Worm (Caenorhabditis elegans) whole organism, midembryonic: ENCODE data around the gene rec-8.

Experiments used
- T22C8.4 ChIP-seq: fragments of 200-800 bp; sonication (Bioruptor generic); IDR thresholded peaks from 2 replicates; pipeline ENCODE4 v1.3.6; 2022; ENCODE audit warnings: missing genetic modification characterization, missing compliant biosample characterization
- cog-1 ChIP-seq: sonication (generic microtip); optimal IDR thresholded peaks from 2 replicates; lab custom pipeline; 2016; ENCODE audit warnings: missing genetic modification characterization, missing compliant biosample characterization
- flt-1 ChIP-seq: fragments of 200-800 bp; sonication (Bioruptor generic); IDR thresholded peaks from 2 replicates; pipeline ENCODE4 v1.3.6; 2022; ENCODE audit warnings: missing genetic modification characterization, missing compliant biosample characterization
- klf-2 ChIP-seq: fragments of 200-800 bp; sonication (Bioruptor generic); conservative IDR thresholded peaks from 2 replicates; pipeline ENCODE4 v1.3.6; 2022; ENCODE audit warnings: missing genetic modification reagents, missing genetic modification characterization, missing compliant biosample characterization
- med-1 ChIP-seq: sonication (generic microtip); optimal IDR thresholded peaks from 2 replicates; lab custom pipeline; 2017; ENCODE audit warnings: missing genetic modification characterization, mild to moderate bottlenecking, missing compliant biosample characterization, antibody characterized with exemption, missing genetic modification reagents; ENCODE audit not compliant: insufficient read depth
- ref-1 ChIP-seq: fragments of 200-800 bp; sonication (Bioruptor generic); conservative IDR thresholded peaks from 2 replicates; pipeline ENCODE4 v1.3.6; 2022; ENCODE audit warnings: missing genetic modification reagents, missing genetic modification characterization, missing compliant biosample characterization
- tab-1 ChIP-seq: fragments of 200-800 bp; sonication (Bioruptor generic); IDR thresholded peaks from 2 replicates; pipeline ENCODE4 v1.3.6; 2022; ENCODE audit warnings: missing genetic modification characterization, missing compliant biosample characterization
- ztf-23 ChIP-seq: fragments of 200-800 bp; sonication (Bioruptor generic); IDR thresholded peaks from 2 replicates; pipeline ENCODE4 v1.3.6; 2022; ENCODE audit warnings: missing genetic modification reagents, missing genetic modification characterization, missing compliant biosample characterization
- ztf-29 ChIP-seq: fragments of 200-800 bp; sonication (Bioruptor generic); IDR thresholded peaks from 2 replicates; pipeline ENCODE4 v1.3.6; 2022; ENCODE audit warnings: missing genetic modification reagents, missing genetic modification characterization, missing compliant biosample characterization

rec-8 gene

DNA sequence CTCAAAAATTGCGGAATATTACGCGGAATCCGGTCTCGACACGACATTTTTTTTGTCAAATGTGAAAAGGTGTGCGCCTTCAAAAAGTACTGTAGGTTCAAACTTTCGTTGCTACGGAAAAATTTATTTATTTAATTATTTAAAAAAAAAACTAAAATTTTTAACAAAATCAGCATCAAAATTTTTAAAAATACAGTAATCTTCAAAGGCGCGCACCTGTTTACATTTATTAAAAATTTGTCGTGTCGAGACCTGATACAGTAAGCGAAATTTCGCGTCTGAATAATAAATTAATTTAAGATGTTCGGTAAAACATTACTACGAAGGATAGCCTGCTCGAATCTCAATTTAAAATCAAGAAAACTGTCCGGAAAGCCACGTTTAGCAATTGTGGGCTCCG is 18.7 kb upstream of the rec-8 start, which contains the start of gene Y62E10A.6:
TSS of gene Y62E10A.6 (plus strand) at position 301 of the 400 bp plus-strand sequence.
- no peak for TF ChIP-seq ref-1 (GFP tag; lab: Robert Waterston, UW)
- TF ChIP-seq tab-1, result no peak
- TF ChIP-seq klf-2 (GFP tag; lab: Robert Waterston, UW), result no peak

DNA sequence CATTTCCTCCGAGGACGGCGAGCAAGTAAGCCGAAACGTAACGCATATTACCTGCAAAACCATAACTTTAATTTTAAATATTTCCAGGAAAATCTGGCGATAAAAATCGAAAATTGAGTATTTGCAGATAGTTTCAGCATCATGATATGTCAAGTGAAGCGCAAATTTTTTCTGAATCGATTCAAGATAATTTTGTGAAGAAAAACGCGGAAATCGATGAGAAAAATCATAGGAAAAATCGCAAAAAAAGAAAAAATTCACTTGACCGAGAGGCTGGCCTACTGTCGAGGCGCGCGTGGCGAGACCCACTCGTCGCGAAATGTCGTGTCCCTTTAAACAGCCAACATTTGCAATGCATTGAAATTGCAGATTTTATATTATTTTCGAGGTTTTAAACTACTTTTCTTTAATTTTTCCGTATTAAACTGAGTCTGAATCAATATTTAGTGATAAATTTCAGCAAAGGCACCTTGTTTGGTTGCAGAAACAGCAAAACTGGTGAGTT is 17.3 kb upstream of the rec-8 start, which contains the start of the genes rla-2, popl-7 and Y62E10A.24:
TSS of gene rla-2 (minus strand) at position 51 of the 505 bp plus-strand sequence.
TSS of gene popl-7 (plus strand) at position 455 of the 505 bp plus-strand sequence.
TSS of gene Y62E10A.24 (plus strand) at position 476 of the 505 bp plus-strand sequence.
- no peak for TF ChIP-seq tab-1
- no peak for TF ChIP-seq cog-1
- no peak for TF ChIP-seq flt-1

DNA sequence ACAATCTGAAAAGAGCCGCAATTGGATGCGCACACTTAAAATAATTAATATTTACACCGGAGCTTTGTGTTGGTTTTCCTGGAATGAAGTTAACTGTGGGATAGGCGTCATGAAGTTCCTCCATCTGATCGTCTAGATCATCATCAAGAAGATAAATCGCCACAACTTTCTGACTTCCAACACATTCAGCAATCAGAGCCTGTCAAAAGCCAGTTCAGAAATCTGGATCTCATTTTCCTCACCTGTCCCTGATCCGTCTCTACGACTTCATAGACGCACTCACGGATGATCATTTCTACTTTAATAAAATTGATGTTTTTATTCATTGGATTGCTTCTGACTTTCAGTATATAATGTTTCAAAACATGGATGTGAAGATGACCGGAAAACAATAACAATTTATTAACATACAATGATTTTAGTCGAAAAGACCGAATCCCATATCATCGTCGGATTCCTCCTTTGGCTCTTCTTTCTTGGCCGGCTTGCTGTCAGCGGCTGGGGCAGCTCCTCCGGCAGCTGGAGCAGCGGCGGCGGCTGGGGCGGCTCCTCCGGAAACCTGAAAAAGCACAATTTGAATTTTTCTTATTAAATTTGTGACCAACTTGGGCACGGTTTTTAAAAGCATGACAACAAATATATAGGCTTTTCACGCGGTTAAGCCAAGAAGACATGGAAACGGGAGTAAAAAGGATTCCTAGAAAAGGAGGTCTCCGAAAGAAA is 16.3 kb upstream of the rec-8 start, which contains the start of gene agt-1:
TSS of gene agt-1 (minus strand) at position 293 of the 723 bp plus-strand sequence.
- TF ChIP-seq ref-1 (GFP tag; lab: Robert Waterston, UW) (no peak), flt-1 (no peak), tab-1 (no peak), cog-1 (no peak), ztf-23 (GFP tag; lab: Robert Waterston, UW) (no peak), T22C8.4 (no peak), med-1 (no peak), klf-2 (GFP tag; lab: Robert Waterston, UW) (no peak), ztf-29 (no peak)

DNA sequence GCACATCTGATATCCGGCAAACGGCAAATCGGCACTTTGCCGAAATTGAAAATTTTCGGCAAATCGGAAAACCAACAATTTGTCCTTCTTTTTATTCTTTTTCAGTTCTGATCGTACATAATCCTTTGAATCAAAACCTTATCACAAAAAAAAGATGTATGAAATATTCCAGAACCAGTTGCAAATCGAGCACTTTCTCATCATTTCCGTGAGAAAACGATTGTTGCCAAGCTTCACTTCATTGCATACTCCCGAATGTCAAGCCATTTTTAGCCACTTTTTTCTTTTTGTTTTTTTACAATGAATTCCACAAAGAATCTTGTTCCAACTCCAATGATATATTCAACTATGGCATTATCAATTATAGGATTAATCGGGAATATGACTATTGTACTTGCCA is 11.9 kb upstream of the rec-8 start, which contains the start of gene srsx-25:
TSS of gene srsx-25 (plus strand) at position 301 of the 400 bp plus-strand sequence.
- TF ChIP-seq ztf-29 (no peak), tab-1 (no peak)

DNA sequence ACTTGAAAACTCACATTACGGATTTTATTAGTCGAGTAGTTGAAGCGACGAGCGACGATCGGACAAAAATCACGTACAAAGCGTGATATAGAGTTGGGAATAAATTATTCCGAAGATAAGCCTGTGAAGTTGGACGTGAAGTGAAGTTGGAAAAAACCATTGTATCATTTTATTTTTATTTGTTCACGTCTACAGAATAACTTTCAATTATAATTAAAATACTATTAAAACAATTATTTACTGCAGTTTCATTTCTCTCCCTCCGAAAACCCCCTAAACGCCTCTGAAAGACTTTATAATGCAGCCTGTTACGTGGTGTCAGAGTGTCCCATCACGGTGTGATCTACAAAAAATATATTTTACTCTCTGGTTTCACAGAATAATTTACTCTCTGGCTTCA is 7.2 kb upstream of the rec-8 start, which contains the start of gene Y62E10A.3:
TSS of gene Y62E10A.3 (minus strand) at position 101 of the 400 bp plus-strand sequence.
- TF ChIP-seq ztf-29 (no peak), ref-1 (GFP tag; lab: Robert Waterston, UW) (no peak), cog-1 (no peak), tab-1 (no peak), flt-1 (no peak), med-1 (no peak), klf-2 (GFP tag; lab: Robert Waterston, UW) (no peak), ztf-23 (GFP tag; lab: Robert Waterston, UW) (no peak), T22C8.4 (no peak)

DNA sequence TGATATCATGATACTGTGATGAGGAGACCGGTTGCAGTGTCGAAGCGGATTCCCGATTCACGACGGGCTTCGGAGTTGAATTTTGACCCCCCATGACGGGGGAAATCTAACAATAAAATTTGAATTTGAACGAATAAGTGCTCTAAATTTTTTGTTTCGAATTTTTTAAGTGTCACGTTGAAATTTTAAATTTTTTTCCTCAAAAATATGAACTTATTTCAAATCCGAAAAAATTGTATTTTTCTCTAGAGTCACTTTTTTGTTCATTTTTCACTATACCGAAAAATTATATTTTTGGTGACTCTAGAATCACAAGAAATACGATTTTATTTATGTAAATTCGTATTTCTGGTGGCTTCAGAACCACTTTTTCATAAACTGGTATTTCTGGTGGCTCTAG is 5.5 kb upstream of the rec-8 start, which contains the start of gene W02A2.8:
TSS of gene W02A2.8 (minus strand) at position 101 of the 400 bp plus-strand sequence.
- TF ChIP-seq flt-1 (no peak), cog-1 (no peak), tab-1 (no peak), T22C8.4 (no peak), ref-1 (GFP tag; lab: Robert Waterston, UW) (no peak), med-1 (no peak)

DNA sequence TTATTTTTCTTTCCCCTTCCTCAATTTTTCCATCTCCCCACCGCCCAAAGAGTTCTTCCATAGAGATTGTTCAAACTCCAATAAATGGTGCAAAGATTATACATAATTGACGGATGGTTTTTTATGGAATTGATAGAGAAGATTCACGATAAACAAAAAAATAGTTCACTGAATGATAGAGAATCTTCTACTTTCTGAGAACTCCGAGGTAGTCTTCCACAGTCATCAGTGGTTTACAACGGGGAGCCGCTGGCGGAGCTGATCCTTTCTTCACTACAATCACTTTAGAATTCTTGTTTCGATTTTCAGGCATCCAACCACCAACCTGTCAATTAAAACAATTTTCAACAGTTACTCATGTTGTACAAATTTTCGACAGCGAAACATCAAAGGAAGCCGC is 3.0 kb upstream of the rec-8 start:
- TF ChIP-seq klf-2 (GFP tag; lab: Robert Waterston, UW) (no peak), tab-1 (no peak), ztf-23 (GFP tag; lab: Robert Waterston, UW) (no peak), ztf-29 (no peak), cog-1 (no peak), ref-1 (GFP tag; lab: Robert Waterston, UW) (no peak), T22C8.4 (no peak)

DNA sequence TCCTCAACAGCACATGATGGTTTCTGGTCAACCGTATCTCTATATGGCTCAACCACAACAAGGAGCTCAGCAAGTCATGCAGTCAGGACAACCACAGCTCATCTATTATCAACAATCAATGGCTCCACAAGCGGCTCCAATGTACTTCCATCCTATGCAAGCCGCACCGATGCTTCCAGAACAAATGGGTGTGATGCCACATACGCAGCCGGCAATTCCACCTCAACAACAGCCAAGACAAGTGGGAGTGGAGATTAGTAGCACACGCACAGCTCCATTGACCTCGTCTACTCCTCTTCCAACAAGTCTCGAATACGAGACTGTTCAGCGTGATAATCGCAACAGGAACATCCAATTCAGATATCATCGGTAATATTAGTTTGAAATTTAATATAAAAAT is 1.1 kb upstream of the rec-8 start:
- TF ChIP-seq ztf-29, result no peak
- no peak for TF ChIP-seq ref-1 (GFP tag; lab: Robert Waterston, UW)
- TF ChIP-seq T22C8.4, result no peak
- TF ChIP-seq ztf-23 (GFP tag; lab: Robert Waterston, UW), result no peak
- TF ChIP-seq cog-1, result no peak
- no peak for TF ChIP-seq flt-1
- no peak for TF ChIP-seq tab-1
- TF ChIP-seq med-1, result no peak

DNA sequence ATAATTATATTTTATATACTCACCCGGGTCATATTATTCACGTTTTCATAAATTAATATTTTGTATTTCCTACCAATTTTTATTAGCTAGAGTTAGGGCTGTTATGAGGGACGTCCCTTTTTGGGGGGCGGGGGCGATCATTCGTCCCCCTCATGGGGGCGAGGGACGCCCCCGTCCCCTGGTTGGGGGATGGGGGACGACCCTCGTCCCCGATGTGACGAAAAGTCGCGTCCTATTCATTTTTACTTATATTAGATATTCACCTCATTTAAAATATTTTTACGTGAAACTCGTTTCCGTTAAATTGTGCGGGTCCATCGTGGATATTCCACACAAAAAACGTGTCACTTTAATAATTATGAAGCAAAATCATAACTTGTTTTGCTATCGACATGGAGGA is 4.4 kb downstream of the rec-8 start, which contains the start of gene W02A2.12:
TSS of gene W02A2.12 (minus strand) at position 240 of the 400 bp plus-strand sequence.
- TF ChIP-seq ztf-29, result no peak
- no peak for TF ChIP-seq T22C8.4
- TF ChIP-seq tab-1, result no peak
- TF ChIP-seq flt-1, result no peak
- TF ChIP-seq med-1, result no peak
- no peak for TF ChIP-seq ztf-23 (GFP tag; lab: Robert Waterston, UW)
- TF ChIP-seq ref-1 (GFP tag; lab: Robert Waterston, UW), result no peak
- TF ChIP-seq cog-1, result no peak
- no peak for TF ChIP-seq klf-2 (GFP tag; lab: Robert Waterston, UW)

DNA sequence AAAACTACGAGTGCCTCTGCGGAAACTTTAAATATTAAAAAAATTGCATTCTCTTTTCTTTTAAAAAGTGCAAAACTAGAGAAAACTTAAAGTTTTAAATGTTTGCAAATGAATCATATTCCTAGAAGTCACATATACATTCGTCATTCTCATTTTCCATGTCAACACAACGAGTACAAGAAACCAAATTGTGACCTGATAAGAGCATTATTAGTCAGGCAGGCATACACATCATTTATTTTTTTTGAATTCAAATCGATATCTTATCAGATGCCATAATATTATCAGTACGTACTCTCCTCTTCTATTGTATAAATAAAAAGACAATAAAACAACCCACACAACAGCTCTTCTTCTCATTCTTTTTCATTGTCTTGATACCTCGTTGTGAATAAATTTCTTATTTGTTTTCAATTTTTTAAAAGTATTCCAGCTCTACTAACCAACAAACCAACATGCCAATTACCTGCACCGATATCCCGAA is 5.7 kb downstream of the rec-8 start, which contains the start of gene W02A2.9:
TSS of gene W02A2.9 (plus strand) at position 434 of the 484 bp plus-strand sequence.
- no peak for TF ChIP-seq med-1
- no peak for TF ChIP-seq flt-1
- TF ChIP-seq cog-1, result no peak
- no peak for TF ChIP-seq ref-1 (GFP tag; lab: Robert Waterston, UW)
- no peak for TF ChIP-seq T22C8.4
- TF ChIP-seq ztf-23 (GFP tag; lab: Robert Waterston, UW), result no peak

DNA sequence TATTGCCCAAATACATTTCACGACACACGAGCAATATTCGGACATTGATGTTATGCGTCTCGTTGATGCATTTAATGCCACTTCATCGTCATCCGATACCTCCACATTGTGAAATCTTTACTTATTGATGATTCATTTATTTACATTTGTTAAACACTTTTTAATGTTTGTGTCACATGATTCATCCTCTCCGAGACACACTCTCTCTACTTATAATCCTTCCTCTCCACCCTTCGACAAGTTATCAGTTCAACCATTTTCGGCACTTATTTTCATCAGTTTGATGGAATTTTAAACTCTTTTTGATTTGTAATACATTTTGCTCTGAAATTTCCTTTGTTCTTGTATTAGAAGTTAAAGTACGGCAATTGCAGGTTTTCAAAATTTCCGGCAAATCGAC is 6.9 kb downstream of the rec-8 start:
- no peak for TF ChIP-seq T22C8.4
